Worm (Caenorhabditis elegans) whole organism, L1 larva: ENCODE data around the gene F09B9.4.

Experiments used
- C34B4.2 ChIP-seq: sonication (generic microtip); optimal IDR thresholded peaks from 2 replicates; lab custom pipeline; 2017; ENCODE audit warnings: mild to moderate bottlenecking, missing genetic modification characterization, missing compliant biosample characterization
- Y116A8C.19 ChIP-seq: sonication (generic microtip); optimal IDR thresholded peaks from 2 replicates; lab custom pipeline; 2016; ENCODE audit warnings: missing compliant biosample characterization, missing genetic modification characterization, borderline replicate concordance
- aha-1 ChIP-seq: fragments of 150-350 bp; optimal IDR thresholded peaks from 2 replicates; lab custom pipeline; 2014; ENCODE audit warnings: missing biosample characterization, missing genetic modification characterization
- alr-1 ChIP-seq: fragments of 200-800 bp; sonication (Bioruptor generic); optimal IDR thresholded peaks from 2 replicates; lab custom pipeline; 2018; ENCODE audit warnings: borderline replicate concordance, mild to moderate bottlenecking, missing genetic modification characterization, missing compliant biosample characterization
- aly-2 ChIP-seq: fragments of 150-350 bp; optimal IDR thresholded peaks from 2 replicates; lab custom pipeline; 2014; ENCODE audit warnings: missing biosample characterization, missing genetic modification characterization
- blmp-1 ChIP-seq: fragments of 150-350 bp; optimal IDR thresholded peaks from 2 replicates; lab custom pipeline; 2014; ENCODE audit warnings: missing biosample characterization, missing genetic modification characterization
- ceh-63 ChIP-seq: fragments of 200-800 bp; sonication (Bioruptor generic); optimal IDR thresholded peaks from 2 replicates; lab custom pipeline; 2018; ENCODE audit warnings: mild to moderate bottlenecking, missing genetic modification characterization, missing compliant biosample characterization
- ceh-82 ChIP-seq, 3 experiments: fragments of 150-350 bp in 1 of 3; sonication (generic microtip) in 2 of 3; optimal IDR thresholded peaks; 2 replicates each; lab custom pipeline; 2014 to 2017; ENCODE audit warnings: missing biosample characterization in 3 of 3, missing genetic modification characterization in 3 of 3
- ceh-88 ChIP-seq: fragments of 200-800 bp; sonication (Bioruptor generic); IDR thresholded peaks from 2 replicates; pipeline ENCODE4 v1.3.6; 2022; ENCODE audit warnings: missing genetic modification characterization, missing compliant biosample characterization
- ceh-90 ChIP-seq: sonication (generic microtip); optimal IDR thresholded peaks from 2 replicates; lab custom pipeline; 2016; ENCODE audit warnings: missing genetic modification characterization, missing compliant biosample characterization
- ces-1 ChIP-seq: fragments of 150-350 bp; optimal IDR thresholded peaks from 2 replicates; lab custom pipeline; 2014; ENCODE audit warnings: missing biosample characterization, missing genetic modification reagents, missing genetic modification characterization
- dpl-1 ChIP-seq, 3 experiments: fragments of 150-350 bp in 2 of 3; sonication (generic microtip) in 1 of 3; optimal IDR thresholded peaks; 2 replicates each; lab custom pipeline; 2014 to 2017; ENCODE audit warnings: missing biosample characterization in 3 of 3, missing genetic modification characterization in 3 of 3, missing genetic modification reagents in 3 of 3
- dsc-1 ChIP-seq: sonication (generic microtip); optimal IDR thresholded peaks from 2 replicates; lab custom pipeline; 2016; ENCODE audit warnings: mild to moderate bottlenecking, missing genetic modification characterization, missing compliant biosample characterization
- efl-1 ChIP-seq, 4 experiments: fragments of 150-350 bp; optimal IDR thresholded peaks in 3 of 4; peaks in 1 of 4; 1 replicate in 1 of 4; 2 replicates in 3 of 4; lab custom pipeline; 2014; ENCODE audit warnings: missing biosample characterization in 2 of 4, missing genetic modification characterization in 2 of 4, missing genetic modification reagents in 2 of 4
- efl-3 ChIP-seq: fragments of 200-800 bp; sonication (Bioruptor generic); optimal IDR thresholded peaks from 2 replicates; lab custom pipeline; 2018; ENCODE audit warnings: mild to moderate bottlenecking, missing genetic modification characterization, missing compliant biosample characterization
- egl-13 ChIP-seq: sonication (generic microtip); optimal IDR thresholded peaks from 2 replicates; lab custom pipeline; 2016; ENCODE audit warnings: missing genotype, missing genetic modification reagents, missing genetic modification characterization, missing compliant biosample characterization
- fkh-10 ChIP-seq: sonication (generic microtip); optimal IDR thresholded peaks from 2 replicates; lab custom pipeline; 2017; ENCODE audit warnings: missing biosample characterization, missing genetic modification reagents, missing genetic modification characterization
- fkh-4 ChIP-seq: sonication (generic microtip); optimal IDR thresholded peaks from 2 replicates; lab custom pipeline; 2016; ENCODE audit warnings: missing compliant biosample characterization, missing genetic modification characterization, borderline replicate concordance
- hlh-17 ChIP-seq: fragments of 200-800 bp; sonication (Bioruptor generic); optimal IDR thresholded peaks from 2 replicates; lab custom pipeline; 2018; ENCODE audit warnings: missing genetic modification characterization, mild to moderate bottlenecking, missing compliant biosample characterization, moderate library complexity, borderline replicate concordance
- hpl-2 ChIP-seq: fragments of 150-350 bp; optimal IDR thresholded peaks from 2 replicates; lab custom pipeline; 2014; ENCODE audit warnings: missing biosample characterization, missing genetic modification reagents, missing genetic modification characterization
- irx-1 ChIP-seq: sonication (generic microtip); optimal IDR thresholded peaks from 2 replicates; lab custom pipeline; 2016; ENCODE audit warnings: missing genetic modification characterization, missing compliant biosample characterization
- isw-1 ChIP-seq: fragments of 200-800 bp; sonication (Bioruptor generic); IDR thresholded peaks from 2 replicates; pipeline ENCODE4 v1.3.6; 2022; ENCODE audit warnings: missing genetic modification characterization, missing compliant biosample characterization
- lin-13 ChIP-seq: fragments of 150-350 bp; optimal IDR thresholded peaks from 2 replicates; lab custom pipeline; 2014; ENCODE audit warnings: missing biosample characterization, missing genetic modification reagents, missing genetic modification characterization
- lin-15B ChIP-seq: fragments of 150-350 bp; sonication (generic microtip); optimal IDR thresholded peaks from 3 replicates; lab custom pipeline; 2014; ENCODE audit warnings: missing biosample characterization, missing genetic modification characterization
- lir-3 ChIP-seq: sonication (generic microtip); optimal IDR thresholded peaks from 2 replicates; lab custom pipeline; 2016; ENCODE audit warnings: mild to moderate bottlenecking, missing genetic modification characterization, moderate library complexity, missing compliant biosample characterization; ENCODE audit not compliant: poor library complexity
- lsy-2 ChIP-seq, 2 experiments: fragments of 150-350 bp; optimal IDR thresholded peaks; 2 replicates each; lab custom pipeline; 2014; ENCODE audit warnings: missing biosample characterization in 2 of 2, missing genetic modification characterization in 2 of 2
- mdl-1 ChIP-seq, 2 experiments: fragments of 150-350 bp; optimal IDR thresholded peaks; 2 replicates each; lab custom pipeline; 2014 to 2017; ENCODE audit warnings: missing biosample characterization in 2 of 2, missing genetic modification characterization in 2 of 2, inconsistent platforms in 1 of 2
- mef-2 ChIP-seq: fragments of 150-350 bp; optimal IDR thresholded peaks from 2 replicates; lab custom pipeline; 2014; ENCODE audit warnings: missing biosample characterization, missing genetic modification characterization
- mep-1 ChIP-seq: fragments of 150-350 bp; optimal IDR thresholded peaks from 2 replicates; lab custom pipeline; 2014; ENCODE audit warnings: missing biosample characterization, missing genetic modification characterization
- nhr-11 ChIP-seq: fragments of 150-350 bp; optimal IDR thresholded peaks from 2 replicates; lab custom pipeline; 2014; ENCODE audit warnings: missing biosample characterization, missing genetic modification characterization
- nhr-19 ChIP-seq: fragments of 200-800 bp; sonication (Bioruptor generic); conservative IDR thresholded peaks from 2 replicates; pipeline ENCODE4 v1.3.6; 2022; ENCODE audit warnings: missing genetic modification characterization, missing compliant biosample characterization
- nhr-28 ChIP-seq: fragments of 150-350 bp; optimal IDR thresholded peaks from 2 replicates; lab custom pipeline; 2014; ENCODE audit warnings: missing biosample characterization, missing genetic modification characterization
- nhr-47 ChIP-seq: sonication (generic microtip); optimal IDR thresholded peaks from 2 replicates; lab custom pipeline; 2016; ENCODE audit warnings: mild to moderate bottlenecking, missing genetic modification characterization, moderate library complexity, missing compliant biosample characterization
- nhr-71 ChIP-seq: sonication (generic microtip); optimal IDR thresholded peaks from 2 replicates; lab custom pipeline; 2016; ENCODE audit warnings: mild to moderate bottlenecking, missing genetic modification characterization, moderate library complexity, missing compliant biosample characterization
- nhr-76 ChIP-seq: sonication (generic microtip); optimal IDR thresholded peaks from 2 replicates; lab custom pipeline; 2017; ENCODE audit warnings: missing biosample characterization, missing genetic modification characterization
- nhr-77 ChIP-seq: fragments of 150-350 bp; optimal IDR thresholded peaks from 2 replicates; lab custom pipeline; 2014; ENCODE audit warnings: missing biosample characterization, missing genetic modification characterization
- pag-3 ChIP-seq: sonication (generic microtip); optimal IDR thresholded peaks from 2 replicates; lab custom pipeline; 2017; ENCODE audit warnings: missing genetic modification characterization, mild to moderate bottlenecking, missing compliant biosample characterization, antibody characterized with exemption, borderline replicate concordance; ENCODE audit not compliant: insufficient read depth
- pqm-1 ChIP-seq: sonication (generic microtip); optimal IDR thresholded peaks from 3 replicates; lab custom pipeline; 2017; ENCODE audit warnings: missing biosample characterization, missing genetic modification characterization
- rnt-1 ChIP-seq: sonication (generic microtip); optimal IDR thresholded peaks from 2 replicates; lab custom pipeline; 2016; ENCODE audit warnings: mild to moderate bottlenecking, missing genetic modification characterization, moderate library complexity, missing compliant biosample characterization
- skn-1 ChIP-seq: fragments of 150-350 bp; optimal IDR thresholded peaks from 2 replicates; lab custom pipeline; 2014; ENCODE audit warnings: missing biosample characterization, missing genetic modification characterization
- snu-23 ChIP-seq: sonication (generic microtip); optimal IDR thresholded peaks from 2 replicates; lab custom pipeline; 2016; ENCODE audit warnings: missing genetic modification characterization, missing compliant biosample characterization
- sox-4 ChIP-seq: sonication (generic microtip); optimal IDR thresholded peaks from 2 replicates; lab custom pipeline; 2016; ENCODE audit warnings: missing genetic modification characterization, missing compliant biosample characterization
- swsn-7 ChIP-seq: sonication (generic microtip); optimal IDR thresholded peaks from 2 replicates; lab custom pipeline; 2016; ENCODE audit warnings: missing genetic modification characterization, missing compliant biosample characterization
- tlp-1 ChIP-seq: fragments of 150-350 bp; optimal IDR thresholded peaks from 2 replicates; lab custom pipeline; 2014; ENCODE audit warnings: missing biosample characterization, missing genetic modification characterization
- unc-130 ChIP-seq: fragments of 150-350 bp; optimal IDR thresholded peaks from 2 replicates; lab custom pipeline; 2017; ENCODE audit warnings: missing biosample characterization, missing genetic modification characterization, inconsistent platforms
- unc-86 ChIP-seq: sonication (generic microtip); optimal IDR thresholded peaks from 2 replicates; lab custom pipeline; 2016; ENCODE audit warnings: missing genetic modification characterization, missing compliant biosample characterization
- unc-98 ChIP-seq: fragments of 200-800 bp; sonication (Bioruptor generic); IDR thresholded peaks from 2 replicates; pipeline ENCODE4 v1.3.6; 2022; ENCODE audit warnings: missing genetic modification characterization, missing compliant biosample characterization
- vab-15 ChIP-seq: sonication (generic microtip); optimal IDR thresholded peaks from 2 replicates; lab custom pipeline; 2017; ENCODE audit warnings: missing genotype, mild to moderate bottlenecking, missing genetic modification characterization, missing compliant biosample characterization
- zag-1 ChIP-seq: fragments of 150-350 bp; optimal IDR thresholded peaks from 2 replicates; lab custom pipeline; 2014; ENCODE audit warnings: missing biosample characterization, missing genetic modification characterization
- zip-4 ChIP-seq: fragments of 200-800 bp; sonication (Bioruptor generic); optimal IDR thresholded peaks from 2 replicates; lab custom pipeline; 2018; ENCODE audit warnings: mild to moderate bottlenecking, missing genetic modification characterization, moderate library complexity, missing compliant biosample characterization
- ztf-11 ChIP-seq, 2 experiments: sonication (generic microtip); optimal IDR thresholded peaks; 2 replicates each; lab custom pipeline; 2016 to 2017; ENCODE audit warnings: missing genetic modification characterization in 2 of 2, missing biosample characterization in 1 of 2, missing compliant biosample characterization in 1 of 2
- ztf-4 ChIP-seq: fragments of 150-350 bp; optimal IDR thresholded peaks from 2 replicates; lab custom pipeline; 2014; ENCODE audit warnings: missing biosample characterization, missing genetic modification characterization

Gene F09B9.4

DNA sequence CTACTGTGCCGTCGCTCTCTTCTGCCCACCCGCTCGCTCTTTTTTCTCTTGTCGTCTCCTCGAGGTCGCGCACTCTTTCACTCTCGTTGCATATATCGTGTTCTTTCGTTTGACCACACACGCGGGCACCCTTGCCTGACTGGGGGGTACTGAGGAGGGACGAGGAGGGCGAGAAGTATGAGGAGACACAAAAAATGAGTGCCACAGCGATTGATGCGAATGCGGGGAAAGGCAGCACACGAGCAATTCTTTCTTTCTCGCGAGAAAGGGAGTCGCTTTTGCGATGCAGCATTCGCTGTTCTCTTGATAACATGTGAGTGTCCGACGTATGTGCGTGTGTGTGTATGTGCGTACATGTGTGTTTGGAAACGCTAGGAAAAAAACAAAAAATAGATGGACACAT, 28.1 kb downstream of the F09B9.4 start (continued):
- TF ChIP-seq dpl-1 (GFP tag; optimal IDR thresholded peaks at IDR 0.05; lab: Kevin White, UChicago) (peak in 1 of 3 experiments; percentile 28), efl-1 (optimal IDR thresholded peaks at IDR 0.05; lab: Kevin White, UChicago) (peak; percentile 45 to 62), efl-1 (GFP tag; optimal IDR thresholded peaks at IDR 0.05 in 1 of 2; lab: Kevin White, UChicago) (peak in 1 of 2 experiments; percentile 63), nhr-11 (peak; percentile 13), unc-130 (tag; lab: Kevin White, UChicago) (peak; percentile 74), nhr-77 (peak; percentile 54), mdl-1 (tag; optimal IDR thresholded peaks at IDR 0.05; lab: Kevin White, UChicago) (peak; percentile 31 to 72), C34B4.2 (tag; lab: Kevin White, UChicago) (no peak), pqm-1 (no peak), nhr-47 (tag; lab: Kevin White, UChicago) (peak; percentile 78), nhr-19 (GFP tag; lab: Robert Waterston, UW) (peak; percentile 64), swsn-7 (tag; lab: Kevin White, UChicago) (peak; percentile 78), fkh-10 (GFP tag; lab: Kevin White, UChicago) (peak; percentile 76), unc-98 (no peak), lin-15B (tag; lab: Kevin White, UChicago) (no peak), hlh-17 (GFP tag; lab: Kevin White, UChicago) (no peak), mep-1 (tag; lab: Kevin White, UChicago) (peak; percentile 90), aha-1 (no peak), skn-1 (tag; lab: Kevin White, UChicago) (peak; percentile 10), lin-13 (peak; percentile 42), ceh-82 (tag; optimal IDR thresholded peaks at IDR 0.05; lab: Kevin White, UChicago) (peak; percentile 36 to 84 (median 39)), aly-2 (tag; lab: Kevin White, UChicago) (no peak), blmp-1 (peak; percentile 40), nhr-71 (tag; lab: Kevin White, UChicago) (peak; percentile 89), egl-13 (tag; lab: Kevin White, UChicago) (peak; percentile 77), ces-1 (no peak), sox-4 (tag; lab: Kevin White, UChicago) (peak; percentile 69), efl-3 (no peak), pag-3 (peak; percentile 71), Y116A8C.19 (tag; lab: Kevin White, UChicago) (no peak), mef-2 (peak; percentile 26), ztf-4 (tag; lab: Kevin White, UChicago) (no peak), ceh-63 (no peak), ztf-11 (tag; optimal IDR thresholded peaks at IDR 0.05; lab: Kevin White, UChicago) (peak in 1 of 2 experiments; percentile 66), hpl-2 (GFP tag; lab: Kevin White, UChicago) (no peak), rnt-1 (tag; lab: Kevin White, UChicago) (peak; percentile 74), nhr-76 (tag; lab: Kevin White, UChicago) (no peak), tlp-1 (tag; lab: Kevin White, UChicago) (no peak), dsc-1 (tag; lab: Kevin White, UChicago) (peak; percentile 75), vab-15 (tag; lab: Kevin White, UChicago) (no peak), isw-1 (peak; percentile 40; the same call in 1 of the 2 replicates), zag-1 (tag; lab: Kevin White, UChicago) (no peak), alr-1 (tag; lab: Kevin White, UChicago) (no peak), unc-86 (tag; lab: Kevin White, UChicago) (peak; percentile 68), nhr-28 (tag; lab: Kevin White, UChicago) (no peak), fkh-4 (no peak), zip-4 (GFP tag; lab: Kevin White, UChicago) (peak; percentile 31), ceh-90 (tag; lab: Kevin White, UChicago) (no peak), ceh-88 (GFP tag; lab: Robert Waterston, UW) (peak; percentile 24; the same call in 1 of the 2 replicates), lsy-2 (tag; optimal IDR thresholded peaks at IDR 0.05; lab: Kevin White, UChicago) (peak; percentile 44 to 81), lir-3 (tag; lab: Kevin White, UChicago) (peak; percentile 5), snu-23 (GFP tag; lab: Kevin White, UChicago) (peak; percentile 82), irx-1 (tag; lab: Kevin White, UChicago) (peak; percentile 74)
